Fruit fly (Drosophila melanogaster) whole organism, embryonic: Measurements from ENCODE around the gene Crz.

ENCODE experiments used
- Ada2b ChIP-seq: fragments of 200-800 bp; sonication (Bioruptor generic); IDR thresholded peaks from 2 replicates; pipeline ENCODE4 v1.3.6; 2022; ENCODE audit warnings: missing biosample characterization, missing genetic modification characterization
- CG10209 ChIP-seq: fragments of 200-800 bp; sonication (Bioruptor generic); optimal IDR thresholded peaks from 3 replicates; lab custom pipeline; 2017; ENCODE audit warnings: missing biosample characterization, mild to moderate bottlenecking, missing genetic modification characterization, missing genetic modification reagents
- CG10431 ChIP-seq: fragments of 200-800 bp; sonication (Bioruptor generic); optimal IDR thresholded peaks from 3 replicates; lab custom pipeline; 2018; ENCODE audit warnings: missing biosample characterization, mild to moderate bottlenecking, missing genetic modification characterization
- CG11695 ChIP-seq: fragments of 200-800 bp; sonication (Bioruptor generic); IDR thresholded peaks from 3 replicates; pipeline ENCODE4 v1.3.6; 2022; ENCODE audit warnings: missing biosample characterization, missing genetic modification characterization
- CG12104 ChIP-seq: fragments of 200-800 bp; sonication (Bioruptor generic); optimal IDR thresholded peaks from 3 replicates; lab custom pipeline; 2016; ENCODE audit warnings: missing biosample characterization, missing genetic modification characterization
- CG13624 ChIP-seq: fragments of 200-800 bp; sonication (Bioruptor generic); optimal IDR thresholded peaks from 2 replicates; lab custom pipeline; 2016; ENCODE audit warnings: missing biosample characterization, missing genetic modification characterization
- CG1602 ChIP-seq: fragments of 200-800 bp; sonication (Bioruptor generic); optimal IDR thresholded peaks from 3 replicates; lab custom pipeline; 2016; ENCODE audit warnings: missing biosample characterization, missing genetic modification characterization
- CG17186 ChIP-seq: fragments of 200-800 bp; sonication (Bioruptor generic); optimal IDR thresholded peaks from 3 replicates; lab custom pipeline; 2017; ENCODE audit warnings: missing biosample characterization, missing genetic modification reagents, missing genetic modification characterization
- CG17328 ChIP-seq: fragments of 200-800 bp; sonication (Bioruptor generic); IDR thresholded peaks from 2 replicates; pipeline ENCODE4 v1.3.6; 2022; ENCODE audit warnings: missing biosample characterization, missing genetic modification characterization
- CG2116 ChIP-seq: fragments of 200-800 bp; sonication (Bioruptor generic); optimal IDR thresholded peaks from 3 replicates; lab custom pipeline; 2018; ENCODE audit warnings: missing biosample characterization, mild to moderate bottlenecking, missing genetic modification characterization
- CG30431 ChIP-seq: fragments of 200-800 bp; sonication (Bioruptor generic); optimal IDR thresholded peaks from 2 replicates; lab custom pipeline; 2017; ENCODE audit warnings: missing biosample characterization, missing genetic modification characterization
- CG32767 ChIP-seq: fragments of 200-800 bp; sonication (Bioruptor generic); IDR thresholded peaks from 2 replicates; pipeline ENCODE4 v1.3.6; 2022; ENCODE audit warnings: missing biosample characterization, missing genetic modification characterization
- CG32772 ChIP-seq: fragments of 200-800 bp; sonication (Bioruptor generic); IDR thresholded peaks from 2 replicates; pipeline ENCODE4 v1.3.6; 2022; ENCODE audit warnings: missing biosample characterization, missing genetic modification characterization
- CG3407 ChIP-seq: fragments of 200-800 bp; sonication (Bioruptor generic); optimal IDR thresholded peaks from 2 replicates; lab custom pipeline; 2018; ENCODE audit warnings: missing biosample characterization, mild to moderate bottlenecking, missing genetic modification characterization
- CG34376 ChIP-seq: fragments of 200-800 bp; sonication (Bioruptor generic); optimal IDR thresholded peaks from 2 replicates; lab custom pipeline; 2018; ENCODE audit warnings: missing biosample characterization, mild to moderate bottlenecking, missing genetic modification characterization
- CG3838 ChIP-seq: fragments of 200-800 bp; sonication (Bioruptor generic); optimal IDR thresholded peaks from 3 replicates; lab custom pipeline; 2016; ENCODE audit warnings: missing biosample characterization, missing genetic modification characterization
- CG6654 ChIP-seq: fragments of 200-800 bp; sonication (Bioruptor generic); optimal IDR thresholded peaks from 2 replicates; lab custom pipeline; 2017; ENCODE audit warnings: missing biosample characterization, mild to moderate bottlenecking, missing genetic modification characterization
- CG6683 ChIP-seq: fragments of 200-800 bp; sonication (Bioruptor generic); optimal IDR thresholded peaks from 2 replicates; lab custom pipeline; 2017; ENCODE audit warnings: missing biosample characterization, mild to moderate bottlenecking, missing genetic modification characterization, missing genetic modification reagents
- CG6791 ChIP-seq: fragments of 200-800 bp; sonication (Bioruptor generic); IDR thresholded peaks from 3 replicates; pipeline ENCODE4 v1.3.6; 2022; ENCODE audit warnings: missing biosample characterization, missing genetic modification characterization; ENCODE audit not compliant: partially characterized antibody
- D19A ChIP-seq: fragments of 200-800 bp; optimal IDR thresholded peaks from 3 replicates; lab custom pipeline; 2019; ENCODE audit warnings: missing biosample characterization, mild to moderate bottlenecking, missing genetic modification characterization, moderate library complexity
- Dbx ChIP-seq: fragments of 200-800 bp; sonication (Bioruptor generic); IDR thresholded peaks from 3 replicates; pipeline ENCODE4 v1.3.6; 2022; ENCODE audit warnings: missing biosample characterization, missing genetic modification characterization
- Doc2 ChIP-seq: fragments of 200-800 bp; sonication (Bioruptor generic); IDR thresholded peaks from 2 replicates; pipeline ENCODE4 v1.3.6; 2022; ENCODE audit warnings: missing biosample characterization, missing genetic modification characterization
- Doc3 ChIP-seq: fragments of 200-800 bp; sonication (Bioruptor generic); IDR thresholded peaks from 3 replicates; pipeline ENCODE4 v1.3.6; 2022; ENCODE audit warnings: missing biosample characterization, missing genetic modification characterization; ENCODE audit not compliant: partially characterized antibody
- Ets97D ChIP-seq: fragments of 200-800 bp; sonication (Bioruptor generic); optimal IDR thresholded peaks from 3 replicates; lab custom pipeline; 2016; ENCODE audit warnings: missing biosample characterization, missing genetic modification characterization
- HmgZ ChIP-seq: fragments of 200-800 bp; sonication (Bioruptor generic); optimal IDR thresholded peaks from 2 replicates; lab custom pipeline; 2018; ENCODE audit warnings: missing biosample characterization, mild to moderate bottlenecking, missing genetic modification characterization
- Hmr ChIP-seq: fragments of 200-800 bp; sonication (Bioruptor generic); optimal IDR thresholded peaks from 3 replicates; lab custom pipeline; 2017; ENCODE audit warnings: mild to moderate bottlenecking, missing biosample characterization, missing genetic modification reagents, missing genetic modification characterization
- MTF-1 ChIP-seq: fragments of 200-800 bp; sonication (Bioruptor generic); optimal IDR thresholded peaks from 2 replicates; lab custom pipeline; 2018; ENCODE audit warnings: missing biosample characterization, mild to moderate bottlenecking, missing genetic modification characterization, borderline replicate concordance
- Oaz ChIP-seq: fragments of 200-800 bp; sonication (Bioruptor generic); IDR thresholded peaks from 2 replicates; pipeline ENCODE4 v1.3.6; 2022; ENCODE audit warnings: missing biosample characterization, missing genetic modification characterization
- Oli ChIP-seq: fragments of 200-800 bp; sonication (Bioruptor generic); optimal IDR thresholded peaks from 2 replicates; lab custom pipeline; 2018; ENCODE audit warnings: missing biosample characterization, mild to moderate bottlenecking, missing genetic modification characterization, moderate library complexity
- Vsx1 ChIP-seq: fragments of 200-800 bp; sonication (Bioruptor generic); optimal IDR thresholded peaks from 2 replicates; lab custom pipeline; 2017; ENCODE audit warnings: missing biosample characterization, mild to moderate bottlenecking, missing genetic modification characterization, missing genetic modification reagents
- ab ChIP-seq: fragments of 200-800 bp; sonication (Bioruptor generic); optimal IDR thresholded peaks from 2 replicates; lab custom pipeline; 2016; ENCODE audit warnings: missing biosample characterization, missing genetic modification characterization
- ap ChIP-seq: fragments of 200-800 bp; sonication (Bioruptor generic); IDR thresholded peaks from 2 replicates; pipeline ENCODE4 v1.3.6; 2022; ENCODE audit warnings: missing biosample characterization, missing genetic modification characterization
- bsh ChIP-seq, 2 experiments: fragments of 200-800 bp; sonication (Bioruptor generic); optimal IDR thresholded peaks; 2 replicates each; lab custom pipeline; 2017 to 2018; ENCODE audit warnings: mild to moderate bottlenecking in 2 of 2, missing biosample characterization in 2 of 2, missing genetic modification characterization in 2 of 2, moderate library complexity in 1 of 2
- cg ChIP-seq: fragments of 200-800 bp; sonication (Bioruptor generic); optimal IDR thresholded peaks from 3 replicates; lab custom pipeline; 2019; ENCODE audit warnings: missing biosample characterization, mild to moderate bottlenecking, missing genetic modification characterization, moderate library complexity
- disco-r ChIP-seq: fragments of 200-800 bp; sonication (Bioruptor generic); optimal IDR thresholded peaks from 2 replicates; lab custom pipeline; 2016; ENCODE audit warnings: missing biosample characterization, missing genetic modification characterization
- esg ChIP-seq: fragments of 200-800 bp; sonication (Bioruptor generic); conservative IDR thresholded peaks from 2 replicates; pipeline ENCODE4 v1.3.6; 2022; ENCODE audit warnings: missing biosample characterization, missing genetic modification characterization
- ewg ChIP-seq: fragments of 200-800 bp; sonication (Bioruptor generic); optimal IDR thresholded peaks from 3 replicates; lab custom pipeline; 2017; ENCODE audit warnings: mild to moderate bottlenecking, missing biosample characterization, missing genetic modification reagents, missing genetic modification characterization
- exex ChIP-seq: fragments of 200-800 bp; sonication (Bioruptor generic); optimal IDR thresholded peaks from 4 replicates; lab custom pipeline; 2018; ENCODE audit warnings: missing biosample characterization, mild to moderate bottlenecking, missing genetic modification characterization, moderate library complexity
- grau ChIP-seq: fragments of 200-800 bp; optimal IDR thresholded peaks from 3 replicates; lab custom pipeline; 2019; ENCODE audit warnings: missing biosample characterization, mild to moderate bottlenecking, missing genetic modification characterization, moderate library complexity
- nerfin-2 ChIP-seq: fragments of 200-800 bp; sonication (Bioruptor generic); IDR thresholded peaks from 2 replicates; pipeline ENCODE4 v1.3.6; 2022; ENCODE audit warnings: missing biosample characterization, missing genetic modification characterization; ENCODE audit not compliant: partially characterized antibody
- phol ChIP-seq: fragments of 200-800 bp; sonication (Bioruptor generic); optimal IDR thresholded peaks from 3 replicates; lab custom pipeline; 2018; ENCODE audit warnings: missing biosample characterization, mild to moderate bottlenecking, missing genetic modification characterization, moderate library complexity
- shn ChIP-seq: fragments of 200-800 bp; sonication (Bioruptor generic); optimal IDR thresholded peaks from 3 replicates; lab custom pipeline; 2016; ENCODE audit warnings: missing biosample characterization, missing genetic modification characterization
- slou ChIP-seq: fragments of 200-800 bp; sonication (Bioruptor generic); optimal IDR thresholded peaks from 3 replicates; lab custom pipeline; 2016; ENCODE audit warnings: missing biosample characterization, missing genetic modification characterization
- tgo ChIP-seq: fragments of 200-800 bp; sonication (Bioruptor generic); IDR thresholded peaks from 3 replicates; pipeline ENCODE4 v1.3.6; 2022; ENCODE audit warnings: missing biosample characterization, missing genetic modification characterization
- unpg ChIP-seq: fragments of 200-800 bp; sonication (Bioruptor generic); optimal IDR thresholded peaks from 3 replicates; lab custom pipeline; 2018; ENCODE audit warnings: missing biosample characterization, mild to moderate bottlenecking, missing genetic modification characterization, moderate library complexity
- vfl ChIP-seq: fragments of 200-800 bp; sonication (Bioruptor generic); optimal IDR thresholded peaks from 2 replicates; lab custom pipeline; 2016; ENCODE audit warnings: missing biosample characterization, missing genetic modification characterization
- zen2 ChIP-seq: fragments of 200-800 bp; sonication (Bioruptor generic); IDR thresholded peaks from 3 replicates; pipeline ENCODE4 v1.3.6; 2022; ENCODE audit warnings: missing biosample characterization, missing genetic modification characterization; ENCODE audit not compliant: partially characterized antibody

The Crz gene

dm6 chr3R:14326250-14327112 is 11.8 kb downstream of the Crz start, which contains the start of the genes Afti and ATPsynE (continued):
- TF ChIP-seq CG11695 (GFP tag; lab: Robert Waterston, UW): 0 out of 3 replicates have a peak, but pooled peaks have one; percentile 50
- TF ChIP-seq CG6791 (GFP tag; lab: Robert Waterston, UW): peak; percentile 68
- TF ChIP-seq Oaz (GFP tag; lab: Robert Waterston, UW): 0 out of 2 replicates have a peak, but pooled peaks have one; percentile 11
- TF ChIP-seq shn: peak; percentile 27
- TF ChIP-seq CG30431 (GFP tag; lab: Kevin White, UChicago): no peak
- TF ChIP-seq CG13624 (GFP tag; lab: Kevin White, UChicago): peak; percentile 66
- peak; percentile 39 for TF ChIP-seq CG34376 (GFP tag; lab: Kevin White, UChicago)
- peak; percentile 50; the same call in 2 of the 3 replicates for TF ChIP-seq Doc3 (GFP tag; lab: Robert Waterston, UW)
- peak; percentile 93 for TF ChIP-seq Ets97D (GFP tag; lab: Kevin White, UChicago)
- 0 out of 2 replicates have a peak, but pooled peaks have one; percentile 12 for TF ChIP-seq esg (GFP tag; lab: Robert Waterston, UW)
- peak; percentile 60 for TF ChIP-seq ap (GFP tag; lab: Robert Waterston, UW)
- peak; percentile 46 for TF ChIP-seq MTF-1
- peak; percentile 58 for TF ChIP-seq CG1602
- TF ChIP-seq HmgZ (tag; lab: Kevin White, UChicago): peak; percentile 19
- peak; percentile 74 for TF ChIP-seq phol (tag; lab: Kevin White, UChicago)
- no peak for TF ChIP-seq CG3838
- peak; percentile 99 for TF ChIP-seq cg (GFP tag; lab: Kevin White, UChicago)
- peak; percentile 41 for TF ChIP-seq CG17186 (GFP tag; lab: Kevin White, UChicago)
- peak; percentile 18; the same call in 1 of the 2 replicates for TF ChIP-seq Ada2b (GFP tag; lab: Robert Waterston, UW)
- 0 out of 2 replicates have a peak, but pooled peaks have one; percentile 28 for TF ChIP-seq nerfin-2 (GFP tag; lab: Robert Waterston, UW)
- peak; percentile 68 for TF ChIP-seq CG2116 (GFP tag; lab: Kevin White, UChicago)
- TF ChIP-seq Oli (tag; lab: Kevin White, UChicago): peak; percentile 44
- no peak for TF ChIP-seq Doc2 (GFP tag; lab: Robert Waterston, UW)
- peak; percentile 70 for TF ChIP-seq grau (tag; lab: Kevin White, UChicago)
- no peak for TF ChIP-seq Hmr (GFP tag; lab: Kevin White, UChicago)
- TF ChIP-seq Dbx: peak; percentile 59; the same call in 2 of the 3 replicates
- TF ChIP-seq vfl (GFP tag; lab: Kevin White, UChicago): peak; percentile 53
- peak; percentile 34 for TF ChIP-seq slou (GFP tag; lab: Kevin White, UChicago)
- 0 out of 2 replicates have a peak, but pooled peaks have one; percentile 26 for TF ChIP-seq CG32767 (GFP tag; lab: Robert Waterston, UW)
- no peak for TF ChIP-seq disco-r (GFP tag; lab: Kevin White, UChicago)
- no peak for TF ChIP-seq ab (GFP tag; lab: Kevin White, UChicago)
- peak; percentile 74 for TF ChIP-seq CG10209
- no peak for TF ChIP-seq D19A
- TF ChIP-seq exex (tag; lab: Kevin White, UChicago): no peak
- no peak for TF ChIP-seq Vsx1 (GFP tag; lab: Kevin White, UChicago)
- TF ChIP-seq CG12104 (GFP tag; lab: Kevin White, UChicago): peak; percentile 60
- peak; percentile 73 for TF ChIP-seq tgo (GFP tag; lab: Robert Waterston, UW)
- no peak; the same call in 2 of the 3 replicates for TF ChIP-seq zen2 (GFP tag; lab: Robert Waterston, UW)
- TF ChIP-seq CG17328 (GFP tag; lab: Robert Waterston, UW): peak; percentile 51
- peak; percentile 53 for TF ChIP-seq ewg
- TF ChIP-seq unpg (GFP tag; lab: Kevin White, UChicago): no peak
- TF ChIP-seq CG10431: peak; percentile 14
- TF ChIP-seq CG6683 (GFP tag; lab: Kevin White, UChicago): no peak
- peak; percentile 41 for TF ChIP-seq CG6654 (GFP tag; lab: Kevin White, UChicago)
- no peak for TF ChIP-seq CG3407
- peak in 1 of 2 experiments; percentile 62 for TF ChIP-seq bsh (GFP tag; optimal IDR thresholded peaks at IDR 0.05; lab: Kevin White, UChicago)
- TF ChIP-seq CG32772 (GFP tag; lab: Robert Waterston, UW): peak; percentile 68
